Fruit fly (Drosophila melanogaster): ENCODE results near the gene nAChRbeta2.
A peak's percentile ranks its signal among the peaks of the same experiment; 100 is the strongest.

nAChRbeta2 gene

DNA sequence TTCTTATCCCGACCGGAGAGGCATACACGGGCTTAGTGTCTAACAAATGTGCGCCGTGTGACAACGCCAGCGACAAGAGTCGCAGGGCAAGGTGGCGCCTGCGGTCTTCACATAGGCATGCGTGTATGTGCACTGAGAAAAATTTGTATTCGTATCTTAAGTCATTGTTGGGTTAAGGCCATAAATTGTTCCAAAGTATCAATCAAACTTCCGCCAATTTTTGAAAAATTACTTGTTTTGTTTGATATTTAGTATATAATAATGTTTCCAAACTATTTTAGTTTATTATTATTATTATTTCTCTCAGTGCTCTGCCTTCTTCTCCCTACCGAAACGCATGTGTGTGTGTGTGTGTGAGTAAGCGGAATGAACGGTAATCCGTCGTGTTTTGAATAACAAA, 47.7 kb downstream of the nAChRbeta2 start (continued):
- TF ChIP-seq CG32532 (GFP tag; IDR thresholded peaks at IDR 0.05) = peak; percentile 34; the same call in 1 of the 2 replicates
- TF ChIP-seq CG11456 (GFP tag; IDR thresholded peaks at IDR 0.05) = no peak
- TF ChIP-seq lbe (GFP tag; optimal IDR thresholded peaks at IDR 0.05) = no peak
- TF ChIP-seq bcd (GFP tag; optimal IDR thresholded peaks at IDR 0.05) = peak; percentile 38
- no peak for TF ChIP-seq CG32772 (GFP tag; IDR thresholded peaks at IDR 0.05)
- peak; percentile 10; the same call in 1 of the 2 replicates for TF ChIP-seq CG3847 (GFP tag; IDR thresholded peaks at IDR 0.05)
- TF ChIP-seq cwo (GFP tag; optimal IDR thresholded peaks at IDR 0.05) = peak; percentile 34
- TF ChIP-seq Dek (tag; optimal IDR thresholded peaks at IDR 0.05) = peak; percentile 31
- TF ChIP-seq CG2120 (GFP tag; optimal IDR thresholded peaks at IDR 0.05) = peak; percentile 42
- peak; percentile 59 for TF ChIP-seq Hand (GFP tag; optimal IDR thresholded peaks at IDR 0.05)
- peak; percentile 14 for TF ChIP-seq ewg (GFP tag; optimal IDR thresholded peaks at IDR 0.05)
- TF ChIP-seq stc (GFP tag; IDR thresholded peaks at IDR 0.05) = 0 out of 2 replicates have a peak, but pooled peaks have one; percentile 13
- no peak for TF ChIP-seq NFAT (GFP tag; IDR thresholded peaks at IDR 0.05)
- no peak for TF ChIP-seq Sry-β (GFP tag; optimal IDR thresholded peaks at IDR 0.05)
- TF ChIP-seq Dbx (GFP tag; IDR thresholded peaks at IDR 0.05) = peak; percentile 15; the same call in 1 of the 3 replicates
- peak; percentile 45 for TF ChIP-seq CG15269 (tag; optimal IDR thresholded peaks at IDR 0.05)
- TF ChIP-seq zf30C (GFP tag; optimal IDR thresholded peaks at IDR 0.05) = peak; percentile 7
- TF ChIP-seq fd96Cb (tag; optimal IDR thresholded peaks at IDR 0.05) = peak; percentile 17
- peak; percentile 2 for TF ChIP-seq Xbp1 (GFP tag; optimal IDR thresholded peaks at IDR 0.05)
- peak; percentile 41 for TF ChIP-seq CG31441 (GFP tag; IDR thresholded peaks at IDR 0.05)
- peak; percentile 72 for TF ChIP-seq lab (GFP tag; optimal IDR thresholded peaks at IDR 0.05)
- peak; percentile 42 for TF ChIP-seq Meics (GFP tag; optimal IDR thresholded peaks at IDR 0.05)
- TF ChIP-seq Ptx1 (GFP tag; IDR thresholded peaks at IDR 0.05) = peak; percentile 24; the same call in 1 of the 2 replicates
- peak; percentile 65 for TF ChIP-seq Fer1 (GFP tag; optimal IDR thresholded peaks at IDR 0.05)
- TF ChIP-seq Rfx (GFP tag; IDR thresholded peaks at IDR 0.05) = peak; percentile 47
- peak; percentile 28; the same call in 1 of the 2 replicates for TF ChIP-seq lmd (GFP tag; IDR thresholded peaks at IDR 0.05)
- no peak for TF ChIP-seq pan (optimal IDR thresholded peaks at IDR 0.05)
- peak in 1 of 2 experiments; percentile 15 for TF ChIP-seq pan (GFP tag; optimal IDR thresholded peaks at IDR 0.05 in 1 of 2, IDR thresholded peaks at IDR 0.05 in 1 of 2)
- TF ChIP-seq row (GFP tag; IDR thresholded peaks at IDR 0.05) = peak; percentile 74; the same call in 2 of the 3 replicates
- TF ChIP-seq CG14441 (GFP tag; IDR thresholded peaks at IDR 0.05) = 0 out of 2 replicates have a peak, but pooled peaks have one; percentile 9
- peak; percentile 19 for TF ChIP-seq fd102C (GFP tag; optimal IDR thresholded peaks at IDR 0.05)
- peak; percentile 47 for TF ChIP-seq dmrt99B (tag; optimal IDR thresholded peaks at IDR 0.05)
- peak; percentile 31 for TF ChIP-seq CG15514 (GFP tag; optimal IDR thresholded peaks at IDR 0.05)
- TF ChIP-seq PHDP (tag; optimal IDR thresholded peaks at IDR 0.05) = peak; percentile 40
- TF ChIP-seq CG7556 (GFP tag; optimal IDR thresholded peaks at IDR 0.05) = peak; percentile 62
- peak; percentile 31 for TF ChIP-seq BtbVII (GFP tag; optimal IDR thresholded peaks at IDR 0.05)
- TF ChIP-seq Dref (GFP tag; IDR thresholded peaks at IDR 0.05) = no peak
- peak; percentile 59; the same call in 2 of the 3 replicates for TF ChIP-seq dysf (GFP tag; IDR thresholded peaks at IDR 0.05)
- TF ChIP-seq CG8924 (tag; optimal IDR thresholded peaks at IDR 0.05) = peak; percentile 14
- peak; percentile 47 for TF ChIP-seq scrt (GFP tag; optimal IDR thresholded peaks at IDR 0.05)
- peak; percentile 39 for TF ChIP-seq caup (GFP tag; optimal IDR thresholded peaks at IDR 0.05; ENCODE audit: severe bottlenecking)
- TF ChIP-seq CG3281 (GFP tag; optimal IDR thresholded peaks at IDR 0.05) = peak; percentile 53
- TF ChIP-seq h (optimal IDR thresholded peaks at IDR 0.05) = no peak
- peak; percentile 29 for TF ChIP-seq CoRest (tag; optimal IDR thresholded peaks at IDR 0.05)
- peak; percentile 36 for TF ChIP-seq CG17385 (GFP tag; optimal IDR thresholded peaks at IDR 0.05)
- peak; percentile 24 for TF ChIP-seq unpg (GFP tag; optimal IDR thresholded peaks at IDR 0.05)
- TF ChIP-seq slbo (GFP tag; IDR thresholded peaks at IDR 0.05) = peak; percentile 56
- TF ChIP-seq CG10979 (tag; optimal IDR thresholded peaks at IDR 0.05) = no peak
- no peak for TF ChIP-seq hbn (GFP tag; IDR thresholded peaks at IDR 0.05; ENCODE audit: partially characterized antibody)
- TF ChIP-seq CG1233 (GFP tag; optimal IDR thresholded peaks at IDR 0.05) = peak; percentile 11
